Worm (Caenorhabditis elegans) whole organism, L4/young adult: ENCODE results near the gene asp-2.

Experiments used
- W03F9.2 ChIP-seq: fragments of 150-350 bp; optimal IDR thresholded peaks from 2 replicates; lab custom pipeline; 2014; ENCODE audit warnings: missing biosample characterization, missing genetic modification characterization
- him-1 ChIP-seq: sonication (generic microtip); optimal IDR thresholded peaks from 2 replicates; lab custom pipeline; 2016; ENCODE audit warnings: missing genotype, missing genetic modification reagents, missing genetic modification characterization, missing compliant biosample characterization

ce11 chrV:9156679-9157078, 46.2 kb upstream of the asp-2 start, which contains the start of gene B0222.15:
- no peak for TF ChIP-seq him-1 (tag; lab: Kevin White, UChicago)
- TF ChIP-seq W03F9.2 (tag; lab: Kevin White, UChicago) = no peak
